Fruit fly (Drosophila melanogaster) whole organism, wandering third instar larva: Measurements from ENCODE around the gene Rbsn-5.

Experiments used
- Dfd ChIP-seq: fragments of >200 bp; optimal IDR thresholded peaks from 2 replicates; lab custom pipeline; 2017; ENCODE audit warnings: missing biosample characterization, missing genetic modification characterization
- Jra ChIP-seq: sonication (Bioruptor generic); optimal IDR thresholded peaks from 2 replicates; lab custom pipeline; 2016; ENCODE audit warnings: missing biosample characterization, missing genetic modification characterization
- Mio ChIP-seq: sonication (Bioruptor generic); optimal IDR thresholded peaks from 2 replicates; lab custom pipeline; 2016; ENCODE audit warnings: missing biosample characterization, missing genetic modification characterization
- N ChIP-seq: fragments of >200 bp; optimal IDR thresholded peaks from 2 replicates; lab custom pipeline; 2018; ENCODE audit warnings: missing biosample characterization, missing external identifiers, missing genetic modification characterization
- OdsH ChIP-seq: fragments of 200-800 bp; sonication (Bioruptor generic); optimal IDR thresholded peaks from 2 replicates; lab custom pipeline; 2016; ENCODE audit warnings: missing biosample characterization, mild to moderate bottlenecking, missing genetic modification characterization
- foxo ChIP-seq, 2 experiments: fragments of 200-800 bp; sonication (Bioruptor generic); optimal IDR thresholded peaks; 2 replicates in 1 of 2; 3 replicates in 1 of 2; lab custom pipeline; 2016 to 2017; ENCODE audit warnings: missing biosample characterization in 2 of 2, missing genetic modification characterization in 2 of 2
- h ChIP-seq: fragments of 200-800 bp; sonication (Bioruptor generic); optimal IDR thresholded peaks from 3 replicates; lab custom pipeline; 2016; ENCODE audit warnings: missing biosample characterization, mild to moderate bottlenecking, missing genetic modification characterization
- lola ChIP-seq: fragments of >200 bp; optimal IDR thresholded peaks from 2 replicates; lab custom pipeline; 2017; ENCODE audit warnings: missing biosample characterization, missing genetic modification characterization
- sage ChIP-seq: fragments of 200-800 bp; sonication (Bioruptor generic); optimal IDR thresholded peaks from 2 replicates; lab custom pipeline; 2016; ENCODE audit warnings: missing biosample characterization, mild to moderate bottlenecking, missing genetic modification characterization
- usp ChIP-seq: fragments of >200 bp; optimal IDR thresholded peaks from 2 replicates; lab custom pipeline; 2017; ENCODE audit warnings: missing biosample characterization, missing genetic modification characterization

dm6 chr2L:8116632-8117193 lies 42.9 kb upstream of the Rbsn-5 start:
- TF ChIP-seq sage (no peak), N (no peak), Dfd (GFP tag; lab: Kevin White, UChicago) (no peak), usp (GFP tag; lab: Kevin White, UChicago) (no peak), Jra (GFP tag; lab: Kevin White, UChicago) (no peak), lola (GFP tag; lab: Kevin White, UChicago) (no peak), h (GFP tag; lab: Kevin White, UChicago) (no peak), Mio (GFP tag; lab: Kevin White, UChicago) (no peak), foxo (GFP tag; optimal IDR thresholded peaks at IDR 0.05; lab: Kevin White, UChicago) (no peak), OdsH (GFP tag; lab: Kevin White, UChicago) (no peak)
